Worm (Caenorhabditis elegans) whole organism, L1 larva: ENCODE results near the gene usp-46.
A peak's percentile ranks its signal among the peaks of the same experiment; 100 is the strongest.

ENCODE experiments used
- C04F5.9 ChIP-seq: sonication (generic microtip); optimal IDR thresholded peaks from 2 replicates; lab custom pipeline; 2016; ENCODE audit warnings: missing genetic modification characterization, missing compliant biosample characterization
- C34B4.2 ChIP-seq: sonication (generic microtip); optimal IDR thresholded peaks from 2 replicates; lab custom pipeline; 2017; ENCODE audit warnings: mild to moderate bottlenecking, missing genetic modification characterization, missing compliant biosample characterization
- F16B12.6 ChIP-seq: fragments of 150-350 bp; optimal IDR thresholded peaks from 2 replicates; lab custom pipeline; 2014; ENCODE audit warnings: missing biosample characterization, missing genetic modification characterization
- alr-1 ChIP-seq: fragments of 200-800 bp; sonication (Bioruptor generic); optimal IDR thresholded peaks from 2 replicates; lab custom pipeline; 2018; ENCODE audit warnings: borderline replicate concordance, mild to moderate bottlenecking, missing genetic modification characterization, missing compliant biosample characterization
- aly-2 ChIP-seq: fragments of 150-350 bp; optimal IDR thresholded peaks from 2 replicates; lab custom pipeline; 2014; ENCODE audit warnings: missing biosample characterization, missing genetic modification characterization
- ama-1 ChIP-seq: fragments of 150-350 bp; optimal IDR thresholded peaks from 2 replicates; lab custom pipeline; 2014
- blmp-1 ChIP-seq: fragments of 150-350 bp; optimal IDR thresholded peaks from 2 replicates; lab custom pipeline; 2014; ENCODE audit warnings: missing biosample characterization, missing genetic modification characterization
- ceh-63 ChIP-seq: fragments of 200-800 bp; sonication (Bioruptor generic); optimal IDR thresholded peaks from 2 replicates; lab custom pipeline; 2018; ENCODE audit warnings: mild to moderate bottlenecking, missing genetic modification characterization, missing compliant biosample characterization
- ceh-8 ChIP-seq: fragments of 200-800 bp; sonication (Bioruptor generic); optimal IDR thresholded peaks from 2 replicates; lab custom pipeline; 2018; ENCODE audit warnings: mild to moderate bottlenecking, missing genetic modification characterization, moderate library complexity, missing compliant biosample characterization
- ceh-90 ChIP-seq: sonication (generic microtip); optimal IDR thresholded peaks from 2 replicates; lab custom pipeline; 2016; ENCODE audit warnings: missing genetic modification characterization, missing compliant biosample characterization
- ces-1 ChIP-seq: fragments of 150-350 bp; optimal IDR thresholded peaks from 2 replicates; lab custom pipeline; 2014; ENCODE audit warnings: missing biosample characterization, missing genetic modification reagents, missing genetic modification characterization
- efl-1 ChIP-seq, 4 experiments: fragments of 150-350 bp; optimal IDR thresholded peaks in 3 of 4; peaks in 1 of 4; 1 replicate in 1 of 4; 2 replicates in 3 of 4; lab custom pipeline; 2014; ENCODE audit warnings: missing biosample characterization in 2 of 4, missing genetic modification characterization in 2 of 4, missing genetic modification reagents in 2 of 4
- egl-27 ChIP-seq, 2 experiments: fragments of 150-350 bp in 1 of 2; sonication (generic microtip); optimal IDR thresholded peaks; 3 replicates each; lab custom pipeline; 2017 to 2018; ENCODE audit warnings: missing biosample characterization in 2 of 2, missing genetic modification characterization in 2 of 2, missing genetic modification reagents in 2 of 2
- elt-3 ChIP-seq, 6 experiments: fragments of 150-350 bp in 1 of 6; sonication (generic microtip); optimal IDR thresholded peaks; 2 replicates each; lab custom pipeline; 2017 to 2018; ENCODE audit warnings: missing biosample characterization in 6 of 6, missing genetic modification characterization in 6 of 6, inconsistent platforms in 1 of 6
- ets-5 ChIP-seq: fragments of 200-800 bp; sonication (Bioruptor generic); IDR thresholded peaks from 2 replicates; pipeline ENCODE4 v1.3.6; 2022; ENCODE audit warnings: missing genetic modification characterization, missing compliant biosample characterization
- fkh-10 ChIP-seq: sonication (generic microtip); optimal IDR thresholded peaks from 2 replicates; lab custom pipeline; 2017; ENCODE audit warnings: missing biosample characterization, missing genetic modification reagents, missing genetic modification characterization
- fkh-4 ChIP-seq: sonication (generic microtip); optimal IDR thresholded peaks from 2 replicates; lab custom pipeline; 2016; ENCODE audit warnings: missing compliant biosample characterization, missing genetic modification characterization, borderline replicate concordance
- fkh-8 ChIP-seq: sonication (generic microtip); optimal IDR thresholded peaks from 2 replicates; lab custom pipeline; 2016; ENCODE audit warnings: mild to moderate bottlenecking, missing genetic modification characterization, missing compliant biosample characterization
- grh-1 ChIP-seq: fragments of 200-800 bp; sonication (Bioruptor generic); IDR thresholded peaks from 2 replicates; pipeline ENCODE4 v1.3.6; 2022; ENCODE audit warnings: missing genetic modification reagents, missing genetic modification characterization, missing compliant biosample characterization
- hlh-4 ChIP-seq: sonication (generic microtip); optimal IDR thresholded peaks from 2 replicates; lab custom pipeline; 2016; ENCODE audit warnings: mild to moderate bottlenecking, missing genetic modification characterization, missing compliant biosample characterization
- hpl-2 ChIP-seq: fragments of 150-350 bp; optimal IDR thresholded peaks from 2 replicates; lab custom pipeline; 2014; ENCODE audit warnings: missing biosample characterization, missing genetic modification reagents, missing genetic modification characterization
- isw-1 ChIP-seq: fragments of 200-800 bp; sonication (Bioruptor generic); IDR thresholded peaks from 2 replicates; pipeline ENCODE4 v1.3.6; 2022; ENCODE audit warnings: missing genetic modification characterization, missing compliant biosample characterization
- jun-1 ChIP-seq: fragments of 150-350 bp; optimal IDR thresholded peaks from 2 replicates; lab custom pipeline; 2014; ENCODE audit warnings: missing biosample characterization, missing genetic modification reagents, missing genetic modification characterization
- lin-13 ChIP-seq: fragments of 150-350 bp; optimal IDR thresholded peaks from 2 replicates; lab custom pipeline; 2014; ENCODE audit warnings: missing biosample characterization, missing genetic modification reagents, missing genetic modification characterization
- lin-14 ChIP-seq: fragments of 200-800 bp; sonication (Bioruptor generic); optimal IDR thresholded peaks from 2 replicates; lab custom pipeline; 2018; ENCODE audit warnings: mild to moderate bottlenecking, missing genetic modification characterization, moderate library complexity, missing compliant biosample characterization
- lin-39 ChIP-seq: fragments of 150-350 bp; optimal IDR thresholded peaks from 2 replicates; lab custom pipeline; 2014; ENCODE audit warnings: missing biosample characterization, missing genetic modification reagents, missing genetic modification characterization
- lir-3 ChIP-seq: sonication (generic microtip); optimal IDR thresholded peaks from 2 replicates; lab custom pipeline; 2016; ENCODE audit warnings: mild to moderate bottlenecking, missing genetic modification characterization, moderate library complexity, missing compliant biosample characterization; ENCODE audit not compliant: poor library complexity
- lsy-2 ChIP-seq, 2 experiments: fragments of 150-350 bp; optimal IDR thresholded peaks; 2 replicates each; lab custom pipeline; 2014; ENCODE audit warnings: missing biosample characterization in 2 of 2, missing genetic modification characterization in 2 of 2
- mab-9 ChIP-seq: fragments of 200-800 bp; sonication (Bioruptor generic); IDR thresholded peaks from 2 replicates; pipeline ENCODE4 v1.3.6; 2022; ENCODE audit warnings: missing genetic modification reagents, missing genetic modification characterization, missing compliant biosample characterization
- nhr-11 ChIP-seq: fragments of 150-350 bp; optimal IDR thresholded peaks from 2 replicates; lab custom pipeline; 2014; ENCODE audit warnings: missing biosample characterization, missing genetic modification characterization
- nhr-19 ChIP-seq: fragments of 200-800 bp; sonication (Bioruptor generic); conservative IDR thresholded peaks from 2 replicates; pipeline ENCODE4 v1.3.6; 2022; ENCODE audit warnings: missing genetic modification characterization, missing compliant biosample characterization
- nhr-237 ChIP-seq: fragments of 150-350 bp; optimal IDR thresholded peaks from 2 replicates; lab custom pipeline; 2014; ENCODE audit warnings: missing biosample characterization, missing genetic modification characterization
- nhr-28 ChIP-seq: fragments of 150-350 bp; optimal IDR thresholded peaks from 2 replicates; lab custom pipeline; 2014; ENCODE audit warnings: missing biosample characterization, missing genetic modification characterization
- nhr-47 ChIP-seq: sonication (generic microtip); optimal IDR thresholded peaks from 2 replicates; lab custom pipeline; 2016; ENCODE audit warnings: mild to moderate bottlenecking, missing genetic modification characterization, moderate library complexity, missing compliant biosample characterization
- nhr-71 ChIP-seq: sonication (generic microtip); optimal IDR thresholded peaks from 2 replicates; lab custom pipeline; 2016; ENCODE audit warnings: mild to moderate bottlenecking, missing genetic modification characterization, moderate library complexity, missing compliant biosample characterization
- nhr-90 ChIP-seq: sonication (generic microtip); optimal IDR thresholded peaks from 2 replicates; lab custom pipeline; 2016; ENCODE audit warnings: mild to moderate bottlenecking, missing genetic modification characterization, missing compliant biosample characterization; ENCODE audit not compliant: poor library complexity
- pax-3 ChIP-seq: fragments of 200-800 bp; sonication (Bioruptor generic); optimal IDR thresholded peaks from 2 replicates; lab custom pipeline; 2018; ENCODE audit warnings: mild to moderate bottlenecking, missing genetic modification characterization, moderate library complexity, missing compliant biosample characterization
- rnt-1 ChIP-seq: sonication (generic microtip); optimal IDR thresholded peaks from 2 replicates; lab custom pipeline; 2016; ENCODE audit warnings: mild to moderate bottlenecking, missing genetic modification characterization, moderate library complexity, missing compliant biosample characterization
- skn-1 ChIP-seq: fragments of 150-350 bp; optimal IDR thresholded peaks from 2 replicates; lab custom pipeline; 2014; ENCODE audit warnings: missing biosample characterization, missing genetic modification characterization
- snpc-4 ChIP-seq: fragments of 150-350 bp; optimal IDR thresholded peaks from 2 replicates; lab custom pipeline; 2014; ENCODE audit warnings: missing biosample characterization, missing genetic modification characterization
- sox-4 ChIP-seq: sonication (generic microtip); optimal IDR thresholded peaks from 2 replicates; lab custom pipeline; 2016; ENCODE audit warnings: missing genetic modification characterization, missing compliant biosample characterization
- sptf-1 ChIP-seq: fragments of 150-350 bp; optimal IDR thresholded peaks from 2 replicates; lab custom pipeline; 2014; ENCODE audit warnings: missing biosample characterization, missing genetic modification characterization
- sup-37 ChIP-seq: fragments of 200-800 bp; sonication (Bioruptor generic); optimal IDR thresholded peaks from 2 replicates; lab custom pipeline; 2018; ENCODE audit warnings: mild to moderate bottlenecking, missing genetic modification characterization, missing compliant biosample characterization
- swsn-7 ChIP-seq: sonication (generic microtip); optimal IDR thresholded peaks from 2 replicates; lab custom pipeline; 2016; ENCODE audit warnings: missing genetic modification characterization, missing compliant biosample characterization
- tbx-2 ChIP-seq: sonication (generic microtip); optimal IDR thresholded peaks from 2 replicates; lab custom pipeline; 2016; ENCODE audit warnings: missing genetic modification characterization, missing compliant biosample characterization
- unc-130 ChIP-seq: fragments of 150-350 bp; optimal IDR thresholded peaks from 2 replicates; lab custom pipeline; 2017; ENCODE audit warnings: missing biosample characterization, missing genetic modification characterization, inconsistent platforms
- unc-62 ChIP-seq: fragments of 150-350 bp; optimal IDR thresholded peaks from 2 replicates; lab custom pipeline; 2014; ENCODE audit warnings: missing biosample characterization, missing genetic modification reagents, missing genetic modification characterization
- unc-86 ChIP-seq: sonication (generic microtip); optimal IDR thresholded peaks from 2 replicates; lab custom pipeline; 2016; ENCODE audit warnings: missing genetic modification characterization, missing compliant biosample characterization
- vab-15 ChIP-seq: sonication (generic microtip); optimal IDR thresholded peaks from 2 replicates; lab custom pipeline; 2017; ENCODE audit warnings: missing genotype, mild to moderate bottlenecking, missing genetic modification characterization, missing compliant biosample characterization
- xbp-1 ChIP-seq: sonication (generic microtip); optimal IDR thresholded peaks from 2 replicates; lab custom pipeline; 2016; ENCODE audit warnings: missing genetic modification characterization, missing compliant biosample characterization
- zag-1 ChIP-seq: fragments of 150-350 bp; optimal IDR thresholded peaks from 2 replicates; lab custom pipeline; 2014; ENCODE audit warnings: missing biosample characterization, missing genetic modification characterization
- zip-4 ChIP-seq: fragments of 200-800 bp; sonication (Bioruptor generic); optimal IDR thresholded peaks from 2 replicates; lab custom pipeline; 2018; ENCODE audit warnings: mild to moderate bottlenecking, missing genetic modification characterization, moderate library complexity, missing compliant biosample characterization
- ztf-11 ChIP-seq, 2 experiments: sonication (generic microtip); optimal IDR thresholded peaks; 2 replicates each; lab custom pipeline; 2016 to 2017; ENCODE audit warnings: missing genetic modification characterization in 2 of 2, missing biosample characterization in 1 of 2, missing compliant biosample characterization in 1 of 2

The usp-46 gene

DNA sequence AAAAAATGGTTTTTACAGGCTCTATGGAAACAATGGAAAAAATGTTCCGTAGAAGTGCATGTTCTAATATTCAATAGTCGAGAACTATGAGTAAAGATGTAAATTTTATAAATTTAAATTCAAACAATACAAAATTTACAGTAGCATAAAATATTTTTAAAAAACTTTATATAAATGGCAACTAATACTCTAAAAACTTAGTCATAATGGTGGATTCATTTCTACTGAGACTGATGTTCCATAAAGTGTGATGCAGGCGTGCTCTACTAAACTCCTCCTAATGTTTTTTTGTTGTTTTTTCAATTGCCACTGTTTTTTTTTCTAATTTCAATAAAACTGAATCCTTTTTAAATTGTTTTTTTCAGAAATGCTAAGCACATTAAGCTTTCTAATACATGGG lies 31.8 kb downstream of the usp-46 start, which contains the start of gene gtap-2 (continued):
- no peak for TF ChIP-seq ceh-63
- peak; percentile 34 for TF ChIP-seq snpc-4 (tag; lab: Kevin White, UChicago)
- no peak for TF ChIP-seq hpl-2 (GFP tag; lab: Kevin White, UChicago)
- TF ChIP-seq unc-86 = no peak
- TF ChIP-seq mab-9 = no peak
- TF ChIP-seq tbx-2 = no peak
- no peak for TF ChIP-seq blmp-1 (tag; lab: Kevin White, UChicago)
- peak; percentile 47 for TF ChIP-seq fkh-8
- TF ChIP-seq lir-3 (tag; lab: Kevin White, UChicago) = peak; percentile 25
- TF ChIP-seq rnt-1 (tag; lab: Kevin White, UChicago) = no peak
- no peak for TF ChIP-seq ces-1
- no peak for TF ChIP-seq F16B12.6 (tag; lab: Kevin White, UChicago)
- TF ChIP-seq ceh-8 (GFP tag; lab: Kevin White, UChicago) = no peak
- peak; percentile 44 to 83 for TF ChIP-seq lsy-2 (tag; optimal IDR thresholded peaks at IDR 0.05; lab: Kevin White, UChicago)
- peak; percentile 18; the same call in 1 of the 2 replicates for TF ChIP-seq isw-1 (GFP tag; lab: Robert Waterston, UW)
- no peak for TF ChIP-seq nhr-19
- no peak for TF ChIP-seq ama-1 (lab: Kevin White, UChicago)
- peak; percentile 10 for TF ChIP-seq nhr-90
- TF ChIP-seq unc-62 = no peak
- no peak for TF ChIP-seq nhr-237
- TF ChIP-seq C34B4.2 = no peak
- no peak for TF ChIP-seq ztf-11 (tag; optimal IDR thresholded peaks at IDR 0.05; lab: Kevin White, UChicago)
- TF ChIP-seq sptf-1 (tag; lab: Kevin White, UChicago) = no peak
- peak; percentile 21 for TF ChIP-seq lin-14 (GFP tag; lab: Kevin White, UChicago)
- TF ChIP-seq alr-1 (tag; lab: Kevin White, UChicago) = no peak
- no peak for TF ChIP-seq lin-39 (tag; lab: Kevin White, UChicago)
- no peak for TF ChIP-seq jun-1 (tag; lab: Kevin White, UChicago)
- no peak for TF ChIP-seq nhr-11 (tag; lab: Kevin White, UChicago)
- peak; percentile 54 for TF ChIP-seq nhr-47 (tag; lab: Kevin White, UChicago)
- TF ChIP-seq egl-27 (tag; optimal IDR thresholded peaks at IDR 0.05; lab: Kevin White, UChicago) = no peak
- no peak for TF ChIP-seq swsn-7
- TF ChIP-seq unc-130 = no peak
- TF ChIP-seq vab-15 = no peak
- TF ChIP-seq lin-13 = no peak
- TF ChIP-seq ceh-90 (tag; lab: Kevin White, UChicago) = peak; percentile 55
- TF ChIP-seq nhr-71 (tag; lab: Kevin White, UChicago) = peak; percentile 20
- TF ChIP-seq aly-2 = no peak
- TF ChIP-seq fkh-10 (GFP tag; lab: Kevin White, UChicago) = no peak
- no peak for TF ChIP-seq ets-5 (GFP tag; lab: Robert Waterston, UW)
- TF ChIP-seq pax-3 (tag; lab: Kevin White, UChicago) = peak; percentile 61
- peak; percentile 1 for TF ChIP-seq sox-4 (tag; lab: Kevin White, UChicago)
- TF ChIP-seq zag-1 (tag; lab: Kevin White, UChicago) = no peak
- no peak for TF ChIP-seq elt-3 (tag; optimal IDR thresholded peaks at IDR 0.05; lab: Kevin White, UChicago)
- TF ChIP-seq efl-1 (optimal IDR thresholded peaks at IDR 0.05; lab: Kevin White, UChicago) = peak; percentile 17 to 27
- no peak for TF ChIP-seq efl-1 (GFP tag; optimal IDR thresholded peaks at IDR 0.05 in 1 of 2; lab: Kevin White, UChicago)
- no peak for TF ChIP-seq fkh-4 (tag; lab: Kevin White, UChicago)
- TF ChIP-seq xbp-1 (tag; lab: Kevin White, UChicago) = no peak
- no peak for TF ChIP-seq sup-37 (GFP tag; lab: Kevin White, UChicago)
- no peak for TF ChIP-seq nhr-28 (tag; lab: Kevin White, UChicago)
- peak; percentile 14 for TF ChIP-seq C04F5.9
- TF ChIP-seq zip-4 = no peak
- TF ChIP-seq grh-1 (GFP tag; lab: Robert Waterston, UW) = no peak
- TF ChIP-seq hlh-4 (tag; lab: Kevin White, UChicago) = no peak
- TF ChIP-seq skn-1 (tag; lab: Kevin White, UChicago) = peak; percentile 33
